Worm (Caenorhabditis elegans) whole organism, L4 larva: ENCODE results near the gene slc-17.3.

Experiments used
- lir-3 ChIP-seq: sonication (generic microtip); optimal IDR thresholded peaks from 2 replicates; lab custom pipeline; 2016; ENCODE audit warnings: mild to moderate bottlenecking, missing genetic modification characterization, missing compliant biosample characterization
- pqm-1 ChIP-seq: sonication (generic microtip); optimal IDR thresholded peaks from 2 replicates; lab custom pipeline; 2017; ENCODE audit warnings: missing biosample characterization, missing genetic modification characterization
- snpc-1.2 ChIP-seq: fragments of 200-800 bp; sonication (Bioruptor generic); IDR thresholded peaks from 2 replicates; pipeline ENCODE4 v1.3.6; 2022; ENCODE audit warnings: missing genetic modification reagents, missing genetic modification characterization, missing compliant biosample characterization

DNA sequence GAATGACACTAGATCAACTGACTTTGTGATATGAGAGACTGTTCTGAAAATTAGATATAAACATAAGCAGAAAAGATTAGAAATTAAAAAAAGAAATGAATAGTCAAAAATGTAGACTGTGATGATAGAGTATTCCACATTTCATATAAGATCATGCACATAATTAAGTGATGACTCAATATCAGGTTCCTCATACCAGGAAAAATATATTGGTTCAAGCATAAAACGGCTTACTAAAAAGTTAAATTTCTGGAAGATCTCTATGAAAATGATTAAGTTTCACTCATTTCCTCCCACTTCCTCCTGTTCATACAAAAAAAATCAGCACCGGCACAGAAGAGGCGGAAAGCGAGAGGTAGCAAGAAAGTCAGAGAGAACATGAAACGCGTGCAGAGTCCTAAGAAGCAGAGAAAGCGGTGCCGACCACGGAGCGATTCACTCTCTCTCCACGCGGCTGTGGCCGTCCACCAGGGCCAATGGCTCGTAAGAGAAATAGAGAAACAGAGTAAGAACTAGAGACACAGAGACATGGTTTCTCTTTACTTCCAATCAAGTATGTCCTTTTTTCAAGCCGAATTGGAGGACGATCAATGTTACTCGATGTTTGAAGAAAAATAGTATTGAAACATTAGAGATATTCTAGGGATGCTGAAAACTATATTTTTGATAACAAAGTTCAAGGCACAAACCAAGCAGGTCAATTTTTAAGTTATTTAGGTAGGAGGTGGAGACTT, 26.7 kb upstream of the slc-17.3 start, which contains the start of the genes ZK688.5 and fahd-1:
- TF ChIP-seq snpc-1.2 (GFP tag; lab: Robert Waterston, UW) (no peak), pqm-1 (tag; lab: Kevin White, UChicago) (peak; percentile 48), lir-3 (tag; lab: Kevin White, UChicago) (no peak)
